Worm (Caenorhabditis elegans) whole organism, young adult: ENCODE results near the gene B0280.11.

ENCODE experiments used
- B0035.1 ChIP-seq: sonication (generic microtip); optimal IDR thresholded peaks from 2 replicates; lab custom pipeline; 2016; ENCODE audit warnings: missing genetic modification characterization, mild to moderate bottlenecking, missing compliant biosample characterization, missing genotype, missing genetic modification reagents
- B0261.1 ChIP-seq: sonication (generic microtip); optimal IDR thresholded peaks from 2 replicates; lab custom pipeline; 2016; ENCODE audit warnings: mild to moderate bottlenecking, missing genetic modification characterization, moderate library complexity, missing compliant biosample characterization
- F10E7.11 ChIP-seq: sonication (generic microtip); optimal IDR thresholded peaks from 2 replicates; lab custom pipeline; 2017; ENCODE audit warnings: mild to moderate bottlenecking, missing genetic modification characterization, moderate library complexity, missing compliant biosample characterization
- F22D6.2 ChIP-seq: sonication (generic microtip); optimal IDR thresholded peaks from 2 replicates; lab custom pipeline; 2016; ENCODE audit warnings: mild to moderate bottlenecking, missing genetic modification characterization, missing compliant biosample characterization
- F23B12.7 ChIP-seq: sonication (generic microtip); optimal IDR thresholded peaks from 2 replicates; lab custom pipeline; 2017; ENCODE audit warnings: missing genetic modification characterization, mild to moderate bottlenecking, missing compliant biosample characterization, antibody characterized with exemption, moderate library complexity; ENCODE audit not compliant: insufficient read depth
- F49E8.2 ChIP-seq: sonication (generic microtip); optimal IDR thresholded peaks from 3 replicates; lab custom pipeline; 2017; ENCODE audit warnings: missing genetic modification characterization, mild to moderate bottlenecking, missing compliant biosample characterization, antibody characterized with exemption, moderate library complexity; ENCODE audit not compliant: insufficient read depth
- F52B5.7 ChIP-seq: sonication (generic microtip); optimal IDR thresholded peaks from 2 replicates; lab custom pipeline; 2016; ENCODE audit warnings: mild to moderate bottlenecking, missing genetic modification characterization, missing compliant biosample characterization
- F55B11.4 ChIP-seq: sonication (generic microtip); optimal IDR thresholded peaks from 2 replicates; lab custom pipeline; 2016; ENCODE audit warnings: missing compliant biosample characterization, missing genetic modification characterization, borderline replicate concordance; ENCODE audit not compliant: insufficient read depth
- K11D2.4 ChIP-seq: fragments of 200-800 bp; sonication (Bioruptor generic); IDR thresholded peaks from 2 replicates; pipeline ENCODE4 v1.3.6; 2022; ENCODE audit warnings: missing genetic modification reagents, missing genetic modification characterization, missing compliant biosample characterization
- K12H6.12 ChIP-seq: fragments of 200-800 bp; sonication (Bioruptor generic); optimal IDR thresholded peaks from 2 replicates; lab custom pipeline; 2018; ENCODE audit warnings: mild to moderate bottlenecking, missing genetic modification characterization, missing compliant biosample characterization
- T26A5.8 ChIP-seq: sonication (generic microtip); optimal IDR thresholded peaks from 2 replicates; lab custom pipeline; 2016; ENCODE audit warnings: missing genetic modification characterization, missing compliant biosample characterization
- Y53F4B.3 ChIP-seq: fragments of 200-800 bp; sonication (Bioruptor generic); IDR thresholded peaks from 2 replicates; pipeline ENCODE4 v1.3.6; 2022; ENCODE audit warnings: missing genetic modification reagents, missing genetic modification characterization, missing compliant biosample characterization
- Y56A3A.18 ChIP-seq: fragments of 200-800 bp; sonication (Bioruptor generic); IDR thresholded peaks from 2 replicates; pipeline ENCODE4 v1.3.6; 2022; ENCODE audit warnings: missing genetic modification reagents, missing genetic modification characterization, missing compliant biosample characterization
- ZK185.1 ChIP-seq: sonication (generic microtip); optimal IDR thresholded peaks from 2 replicates; lab custom pipeline; 2016; ENCODE audit warnings: mild to moderate bottlenecking, missing genetic modification characterization, missing compliant biosample characterization; ENCODE audit not compliant: poor library complexity, severe bottlenecking
- akir-1 ChIP-seq: fragments of 200-800 bp; sonication (Bioruptor generic); optimal IDR thresholded peaks from 2 replicates; lab custom pipeline; 2018; ENCODE audit warnings: mild to moderate bottlenecking, missing genetic modification characterization, moderate library complexity, missing compliant biosample characterization
- atf-7 ChIP-seq: sonication (generic microtip); optimal IDR thresholded peaks from 2 replicates; lab custom pipeline; 2017; ENCODE audit warnings: mild to moderate bottlenecking, missing genetic modification characterization, missing compliant biosample characterization
- attf-6 ChIP-seq: fragments of 200-800 bp; sonication (Bioruptor generic); IDR thresholded peaks from 2 replicates; pipeline ENCODE4 v1.3.6; 2022; ENCODE audit warnings: missing genetic modification reagents, missing genetic modification characterization, missing compliant biosample characterization
- cebp-1 ChIP-seq, 2 experiments: fragments of 200-800 bp in 1 of 2; sonication (Bioruptor generic) in 1 of 2; sonication (generic microtip) in 1 of 2; IDR thresholded peaks in 1 of 2; optimal IDR thresholded peaks in 1 of 2; 2 replicates each; pipeline versions ENCODE4 v1.3.6 to Lab custom; 2017 to 2022; ENCODE audit warnings: missing compliant biosample characterization in 2 of 2, missing genetic modification characterization in 2 of 2, mild to moderate bottlenecking in 1 of 2, missing genetic modification reagents in 1 of 2, moderate library complexity in 1 of 2
- cebp-2 ChIP-seq: fragments of 200-800 bp; sonication (Bioruptor generic); IDR thresholded peaks from 2 replicates; pipeline ENCODE4 v1.3.6; 2022; ENCODE audit warnings: missing genetic modification characterization, missing compliant biosample characterization
- ceh-100 ChIP-seq: fragments of 200-800 bp; sonication (Bioruptor generic); IDR thresholded peaks from 2 replicates; pipeline ENCODE4 v1.3.6; 2022; ENCODE audit warnings: missing genetic modification reagents, missing genetic modification characterization, missing compliant biosample characterization
- ceh-27 ChIP-seq: fragments of 200-800 bp; sonication (Bioruptor generic); optimal IDR thresholded peaks from 2 replicates; lab custom pipeline; 2018; ENCODE audit warnings: mild to moderate bottlenecking, missing genetic modification characterization, moderate library complexity, missing compliant biosample characterization
- ceh-40 ChIP-seq: fragments of 200-800 bp; sonication (Bioruptor generic); IDR thresholded peaks from 2 replicates; pipeline ENCODE4 v1.3.6; 2022; ENCODE audit warnings: missing genetic modification characterization, missing compliant biosample characterization
- egl-18 ChIP-seq: fragments of 200-800 bp; sonication (Bioruptor generic); IDR thresholded peaks from 2 replicates; pipeline ENCODE4 v1.3.6; 2022; ENCODE audit warnings: missing genetic modification reagents, missing genetic modification characterization, missing compliant biosample characterization
- him-1 ChIP-seq: sonication (generic microtip); optimal IDR thresholded peaks from 2 replicates; lab custom pipeline; 2016; ENCODE audit warnings: missing genotype, missing genetic modification reagents, missing genetic modification characterization, missing compliant biosample characterization
- hmg-1.2 ChIP-seq: fragments of 200-800 bp; sonication (Bioruptor generic); IDR thresholded peaks from 2 replicates; pipeline ENCODE4 v1.3.6; 2022; ENCODE audit warnings: missing genetic modification reagents, missing genetic modification characterization, missing compliant biosample characterization
- hmg-20 ChIP-seq: fragments of 200-800 bp; sonication (Bioruptor generic); IDR thresholded peaks from 2 replicates; pipeline ENCODE4 v1.3.6; 2022; ENCODE audit warnings: missing genetic modification reagents, missing genetic modification characterization, missing compliant biosample characterization
- hrde-1 ChIP-seq: sonication (generic microtip); optimal IDR thresholded peaks from 2 replicates; lab custom pipeline; 2016; ENCODE audit warnings: missing genetic modification characterization, mild to moderate bottlenecking, missing compliant biosample characterization, moderate library complexity, missing genotype, missing genetic modification reagents, borderline replicate concordance
- lin-54 ChIP-seq: fragments of 200-800 bp; sonication (Bioruptor generic); optimal IDR thresholded peaks from 2 replicates; lab custom pipeline; 2018; ENCODE audit warnings: mild to moderate bottlenecking, missing genetic modification characterization, missing compliant biosample characterization
- lsy-27 ChIP-seq: sonication (generic microtip); optimal IDR thresholded peaks from 2 replicates; lab custom pipeline; 2017; ENCODE audit warnings: missing genetic modification characterization, mild to moderate bottlenecking, missing compliant biosample characterization, antibody characterized with exemption, missing genotype, borderline replicate concordance; ENCODE audit not compliant: insufficient read depth
- madf-6 ChIP-seq: fragments of 200-800 bp; sonication (Bioruptor generic); IDR thresholded peaks from 2 replicates; pipeline ENCODE4 v1.3.6; 2022; ENCODE audit warnings: missing genetic modification reagents, missing genetic modification characterization, missing compliant biosample characterization
- madf-8 ChIP-seq: fragments of 200-800 bp; sonication (Bioruptor generic); conservative IDR thresholded peaks from 2 replicates; pipeline ENCODE4 v1.3.6; 2022; ENCODE audit warnings: missing genetic modification reagents, missing genetic modification characterization, missing compliant biosample characterization
- mcd-1 ChIP-seq: fragments of 200-800 bp; sonication (Bioruptor generic); IDR thresholded peaks from 2 replicates; pipeline ENCODE4 v1.3.6; 2022; ENCODE audit warnings: missing genetic modification reagents, missing genetic modification characterization, missing compliant biosample characterization
- mxl-1 ChIP-seq: sonication (generic microtip); optimal IDR thresholded peaks from 2 replicates; lab custom pipeline; 2016; ENCODE audit warnings: missing genetic modification characterization, missing compliant biosample characterization
- nfya-1 ChIP-seq: sonication (generic microtip); optimal IDR thresholded peaks from 2 replicates; lab custom pipeline; 2017; ENCODE audit warnings: antibody characterized with exemption, missing compliant biosample characterization, missing genetic modification characterization, borderline replicate concordance; ENCODE audit not compliant: insufficient read depth
- nfya-2 ChIP-seq: fragments of 200-800 bp; sonication (Bioruptor generic); IDR thresholded peaks from 2 replicates; pipeline ENCODE4 v1.3.6; 2022; ENCODE audit warnings: missing genetic modification reagents, missing genetic modification characterization, missing compliant biosample characterization
- nfyb-1 ChIP-seq: fragments of 200-800 bp; sonication (Bioruptor generic); IDR thresholded peaks from 2 replicates; pipeline ENCODE4 v1.3.6; 2022; ENCODE audit warnings: missing genetic modification reagents, missing genetic modification characterization, missing compliant biosample characterization
- nhr-179 ChIP-seq: sonication (generic microtip); optimal IDR thresholded peaks from 2 replicates; lab custom pipeline; 2016; ENCODE audit warnings: mild to moderate bottlenecking, missing genetic modification characterization, missing compliant biosample characterization
- nhr-27 ChIP-seq: fragments of 200-800 bp; sonication (Bioruptor generic); optimal IDR thresholded peaks from 2 replicates; lab custom pipeline; 2018; ENCODE audit warnings: mild to moderate bottlenecking, missing genetic modification characterization, moderate library complexity, missing compliant biosample characterization
- snpc-3.4 ChIP-seq: sonication (generic microtip); optimal IDR thresholded peaks from 2 replicates; lab custom pipeline; 2017; ENCODE audit warnings: missing genetic modification characterization, mild to moderate bottlenecking, missing compliant biosample characterization, antibody characterized with exemption, moderate library complexity, missing genotype, missing genetic modification reagents
- sptf-2 ChIP-seq: fragments of 200-800 bp; sonication (Bioruptor generic); optimal IDR thresholded peaks from 2 replicates; lab custom pipeline; 2018; ENCODE audit warnings: mild to moderate bottlenecking, missing genetic modification characterization, missing compliant biosample characterization
- tbp1 ChIP-seq: fragments of 200-800 bp; sonication (Bioruptor generic); optimal IDR thresholded peaks from 2 replicates; lab custom pipeline; 2018; ENCODE audit warnings: mild to moderate bottlenecking, missing genetic modification characterization, missing compliant biosample characterization
- unc-130 ChIP-seq: sonication (generic microtip); optimal IDR thresholded peaks from 2 replicates; lab custom pipeline; 2016; ENCODE audit warnings: missing genetic modification reagents, missing genetic modification characterization, missing compliant biosample characterization
- unc-62 ChIP-seq: fragments of 150-350 bp; optimal IDR thresholded peaks from 2 replicates; lab custom pipeline; 2014; ENCODE audit warnings: missing biosample characterization, missing genetic modification reagents, missing genetic modification characterization
- xnd-1 ChIP-seq: sonication (generic microtip); optimal IDR thresholded peaks from 2 replicates; lab custom pipeline; 2016; ENCODE audit warnings: missing genotype, missing genetic modification reagents, missing genetic modification characterization, missing compliant biosample characterization
- zfh-2 ChIP-seq: fragments of 200-800 bp; sonication (Bioruptor generic); conservative IDR thresholded peaks from 2 replicates; pipeline ENCODE4 v1.3.6; 2022; ENCODE audit warnings: missing genetic modification reagents, missing genetic modification characterization, missing compliant biosample characterization
- zim-3 ChIP-seq: sonication (generic microtip); optimal IDR thresholded peaks from 2 replicates; lab custom pipeline; 2017; ENCODE audit warnings: mild to moderate bottlenecking, missing genetic modification characterization, moderate library complexity, missing compliant biosample characterization
- ztf-3 ChIP-seq: fragments of 200-800 bp; sonication (Bioruptor generic); optimal IDR thresholded peaks from 2 replicates; lab custom pipeline; 2018; ENCODE audit warnings: mild to moderate bottlenecking, missing genetic modification characterization, missing compliant biosample characterization

B0280.11 gene

DNA sequence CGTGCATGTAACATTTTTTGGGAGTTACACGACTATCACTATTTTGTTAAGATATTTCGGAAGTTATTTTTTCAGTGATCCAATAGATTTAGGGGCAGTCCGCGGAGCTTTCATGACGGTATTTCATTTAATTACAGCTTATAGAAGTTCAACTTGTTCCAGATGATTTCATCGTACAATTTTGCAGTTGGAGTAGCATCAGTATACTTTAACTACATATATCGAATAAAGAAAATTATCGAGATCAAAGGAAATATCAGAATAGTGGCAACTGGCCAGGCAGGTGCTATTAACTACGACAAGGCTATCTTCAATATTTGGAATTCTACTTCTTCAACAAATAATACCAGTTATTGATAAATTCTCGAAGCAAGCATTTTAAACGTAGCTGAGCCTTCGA is 40.4 kb upstream of the B0280.11 start (continued):
- TF ChIP-seq snpc-3.4 (tag; lab: Kevin White, UChicago): peak; percentile 3
- TF ChIP-seq ceh-40 (GFP tag; lab: Robert Waterston, UW): no peak
- no peak for TF ChIP-seq cebp-1 (GFP tag; IDR thresholded peaks at IDR 0.05; lab: Robert Waterston, UW)
- peak; percentile 54 for TF ChIP-seq cebp-1 (tag; optimal IDR thresholded peaks at IDR 0.05; lab: Kevin White, UChicago)
- TF ChIP-seq B0035.1: no peak
- no peak for TF ChIP-seq F55B11.4 (tag; lab: Kevin White, UChicago)
- TF ChIP-seq nfyb-1 (GFP tag; lab: Robert Waterston, UW): peak; percentile 50; the same call in 1 of the 2 replicates
- no peak for TF ChIP-seq nhr-179
- TF ChIP-seq nfya-2 (GFP tag; lab: Robert Waterston, UW): 0 out of 2 replicates have a peak, but pooled peaks have one; percentile 54
- no peak for TF ChIP-seq sptf-2 (GFP tag; lab: Kevin White, UChicago)
- TF ChIP-seq madf-8 (GFP tag; lab: Robert Waterston, UW): no peak
- no peak for TF ChIP-seq zim-3 (tag; lab: Kevin White, UChicago)
- TF ChIP-seq K12H6.12 (tag; lab: Kevin White, UChicago): no peak
- no peak for TF ChIP-seq ceh-27 (GFP tag; lab: Kevin White, UChicago)
- TF ChIP-seq F10E7.11 (tag; lab: Kevin White, UChicago): no peak
- TF ChIP-seq F52B5.7 (tag; lab: Kevin White, UChicago): peak; percentile 8
- TF ChIP-seq mxl-1 (tag; lab: Kevin White, UChicago): no peak
- TF ChIP-seq ztf-3 (GFP tag; lab: Kevin White, UChicago): no peak
- TF ChIP-seq attf-6 (GFP tag; lab: Robert Waterston, UW): peak; percentile 56; the same call in 1 of the 2 replicates
- no peak for TF ChIP-seq F22D6.2 (tag; lab: Kevin White, UChicago)
- TF ChIP-seq unc-130 (GFP tag; lab: Kevin White, UChicago): no peak
- TF ChIP-seq xnd-1 (tag; lab: Kevin White, UChicago): no peak
- TF ChIP-seq Y53F4B.3: no peak
- TF ChIP-seq him-1 (tag; lab: Kevin White, UChicago): no peak
- TF ChIP-seq nhr-27 (tag; lab: Kevin White, UChicago): no peak
- TF ChIP-seq lin-54 (GFP tag; lab: Kevin White, UChicago): peak; percentile 57
- no peak for TF ChIP-seq atf-7 (tag; lab: Kevin White, UChicago)
- TF ChIP-seq K11D2.4 (GFP tag; lab: Robert Waterston, UW): no peak
- no peak for TF ChIP-seq akir-1 (GFP tag; lab: Kevin White, UChicago)
- peak; percentile 35 for TF ChIP-seq tbp1 (GFP tag; lab: Kevin White, UChicago)
- TF ChIP-seq ceh-100 (GFP tag; lab: Robert Waterston, UW): no peak
- peak; percentile 45; the same call in 1 of the 2 replicates for TF ChIP-seq Y56A3A.18 (GFP tag; lab: Robert Waterston, UW)
- no peak for TF ChIP-seq F23B12.7 (tag; lab: Kevin White, UChicago)
- no peak for TF ChIP-seq egl-18 (GFP tag; lab: Robert Waterston, UW)
- no peak for TF ChIP-seq zfh-2 (GFP tag; lab: Robert Waterston, UW)
- no peak for TF ChIP-seq T26A5.8 (tag; lab: Kevin White, UChicago)
- TF ChIP-seq hmg-20 (GFP tag; lab: Robert Waterston, UW): no peak
- TF ChIP-seq F49E8.2 (tag; lab: Kevin White, UChicago): peak; percentile 51
- no peak for TF ChIP-seq ZK185.1 (tag; lab: Kevin White, UChicago)
- no peak for TF ChIP-seq nfya-1 (tag; lab: Kevin White, UChicago)
- peak; percentile 72 for TF ChIP-seq madf-6 (GFP tag; lab: Robert Waterston, UW)
- TF ChIP-seq lsy-27 (tag; lab: Kevin White, UChicago): no peak
- no peak for TF ChIP-seq unc-62
- TF ChIP-seq mcd-1 (GFP tag; lab: Robert Waterston, UW): peak; percentile 41; the same call in 1 of the 2 replicates
- no peak for TF ChIP-seq B0261.1 (tag; lab: Kevin White, UChicago)
- peak; percentile 11; the same call in 1 of the 2 replicates for TF ChIP-seq hmg-1.2
- TF ChIP-seq cebp-2: no peak
- no peak for TF ChIP-seq hrde-1 (tag; lab: Kevin White, UChicago)
